Fruit fly (Drosophila melanogaster) Kc167 (cell line): ENCODE results near the gene Sgs4.

Source experiments
- Myc ChIP-seq: fragments of >200 bp; optimal IDR thresholded peaks from 2 replicates; lab custom pipeline; 2017; ENCODE audit warnings: missing external identifiers
- Sin3A ChIP-seq: fragments of >200 bp; optimal IDR thresholded peaks from 2 replicates; lab custom pipeline; 2018; ENCODE audit warnings: missing external identifiers
- ttk ChIP-seq: sonication (Bioruptor generic); optimal IDR thresholded peaks from 2 replicates; lab custom pipeline; 2017; ENCODE audit warnings: missing external identifiers

dm6 chrX:3249189-3249588 is 700 bp upstream of the Sgs4 start, which contains the start of gene Pig1:
- TF ChIP-seq ttk (lab: Kevin White, UChicago) (no peak), Sin3A (lab: Kevin White, UChicago) (no peak), Myc (lab: Kevin White, UChicago) (no peak)
